Fruit fly (Drosophila melanogaster) whole organism, embryonic: Measurements from ENCODE around the gene CG3679.
A peak's percentile ranks its signal among the peaks of the same experiment; 100 is the strongest.

Source experiments
- Aef1 ChIP-seq: fragments of 200-800 bp; sonication (Bioruptor generic); IDR thresholded peaks from 3 replicates; pipeline ENCODE4 v1.3.6; 2022; ENCODE audit warnings: missing biosample characterization, missing genetic modification characterization
- Asciz ChIP-seq: fragments of 200-800 bp; sonication (Bioruptor generic); optimal IDR thresholded peaks from 2 replicates; lab custom pipeline; 2017; ENCODE audit warnings: missing biosample characterization, mild to moderate bottlenecking, missing genetic modification characterization, missing genetic modification reagents
- Bgb ChIP-seq: fragments of 200-800 bp; sonication (Bioruptor generic); IDR thresholded peaks from 2 replicates; pipeline ENCODE4 v1.3.6; 2022; ENCODE audit warnings: missing biosample characterization, missing genetic modification characterization; ENCODE audit not compliant: partially characterized antibody
- CG11696 ChIP-seq: fragments of 200-800 bp; sonication (Bioruptor generic); IDR thresholded peaks from 2 replicates; pipeline ENCODE4 v1.3.6; 2022; ENCODE audit warnings: missing biosample characterization, missing genetic modification characterization
- CG11723 ChIP-seq: fragments of 200-800 bp; sonication (Bioruptor generic); optimal IDR thresholded peaks from 2 replicates; lab custom pipeline; 2017; ENCODE audit warnings: missing biosample characterization, mild to moderate bottlenecking, missing genetic modification characterization
- CG12071 ChIP-seq: fragments of 200-800 bp; sonication (Bioruptor generic); optimal IDR thresholded peaks from 3 replicates; lab custom pipeline; 2018; ENCODE audit warnings: missing biosample characterization, mild to moderate bottlenecking, missing genetic modification characterization
- CG12104 ChIP-seq: fragments of 200-800 bp; sonication (Bioruptor generic); optimal IDR thresholded peaks from 3 replicates; lab custom pipeline; 2016; ENCODE audit warnings: missing biosample characterization, missing genetic modification characterization
- CG13894 ChIP-seq: fragments of 200-800 bp; sonication (Bioruptor generic); optimal IDR thresholded peaks from 3 replicates; lab custom pipeline; 2018; ENCODE audit warnings: missing biosample characterization, mild to moderate bottlenecking, missing genetic modification characterization, moderate library complexity
- CG15073 ChIP-seq: fragments of 200-800 bp; sonication (Bioruptor generic); optimal IDR thresholded peaks from 2 replicates; lab custom pipeline; 2016; ENCODE audit warnings: missing biosample characterization, missing genetic modification characterization
- CG1529 ChIP-seq: fragments of 200-800 bp; sonication (Bioruptor generic); optimal IDR thresholded peaks from 3 replicates; lab custom pipeline; 2018; ENCODE audit warnings: missing biosample characterization, missing genetic modification characterization
- CG15514 ChIP-seq: fragments of 200-800 bp; sonication (Bioruptor generic); optimal IDR thresholded peaks from 3 replicates; lab custom pipeline; 2017; ENCODE audit warnings: missing biosample characterization, missing genetic modification characterization, mild to moderate bottlenecking, moderate library complexity, missing genetic modification reagents
- CG15601 ChIP-seq: fragments of 200-800 bp; sonication (Bioruptor generic); optimal IDR thresholded peaks from 3 replicates; lab custom pipeline; 2019; ENCODE audit warnings: missing biosample characterization, mild to moderate bottlenecking, missing genetic modification characterization, moderate library complexity
- CG16779 ChIP-seq: fragments of 200-800 bp; sonication (Bioruptor generic); IDR thresholded peaks from 2 replicates; pipeline ENCODE4 v1.3.6; 2022; ENCODE audit warnings: missing biosample characterization, missing genetic modification characterization
- CG17359 ChIP-seq: fragments of 200-800 bp; sonication (Bioruptor generic); optimal IDR thresholded peaks from 3 replicates; lab custom pipeline; 2018; ENCODE audit warnings: missing biosample characterization, mild to moderate bottlenecking, missing genetic modification characterization, moderate library complexity
- CG2129 ChIP-seq: fragments of 200-800 bp; sonication (Bioruptor generic); IDR thresholded peaks from 2 replicates; pipeline ENCODE4 v1.3.6; 2022; ENCODE audit warnings: missing biosample characterization, missing genetic modification characterization; ENCODE audit not compliant: partially characterized antibody
- CG3281 ChIP-seq: fragments of 200-800 bp; sonication (Bioruptor generic); optimal IDR thresholded peaks from 3 replicates; lab custom pipeline; 2017; ENCODE audit warnings: missing biosample characterization, mild to moderate bottlenecking, missing genetic modification characterization
- CG3838 ChIP-seq: fragments of 200-800 bp; sonication (Bioruptor generic); optimal IDR thresholded peaks from 3 replicates; lab custom pipeline; 2016; ENCODE audit warnings: missing biosample characterization, missing genetic modification characterization
- CG3847 ChIP-seq: fragments of 200-800 bp; sonication (Bioruptor generic); IDR thresholded peaks from 2 replicates; pipeline ENCODE4 v1.3.6; 2022; ENCODE audit warnings: missing biosample characterization, missing genetic modification characterization
- CG4820 ChIP-seq: fragments of 200-800 bp; sonication (Bioruptor generic); optimal IDR thresholded peaks from 3 replicates; lab custom pipeline; 2016; ENCODE audit warnings: missing biosample characterization, missing genetic modification characterization
- CG5245 ChIP-seq: fragments of 200-800 bp; sonication (Bioruptor generic); optimal IDR thresholded peaks from 3 replicates; lab custom pipeline; 2016; ENCODE audit warnings: missing biosample characterization, missing genetic modification characterization
- CG6765 ChIP-seq: fragments of 200-800 bp; sonication (Bioruptor generic); optimal IDR thresholded peaks from 3 replicates; lab custom pipeline; 2017; ENCODE audit warnings: missing biosample characterization, mild to moderate bottlenecking, missing genetic modification characterization
- CHES-1-like ChIP-seq: fragments of 200-800 bp; sonication (Bioruptor generic); optimal IDR thresholded peaks from 2 replicates; lab custom pipeline; 2016; ENCODE audit warnings: missing biosample characterization, missing genetic modification characterization
- Camta ChIP-seq: fragments of 200-800 bp; sonication (Bioruptor generic); optimal IDR thresholded peaks from 2 replicates; lab custom pipeline; 2016; ENCODE audit warnings: missing biosample characterization, missing genetic modification characterization
- CoRest ChIP-seq: fragments of 200-800 bp; sonication (Bioruptor generic); optimal IDR thresholded peaks from 3 replicates; lab custom pipeline; 2018; ENCODE audit warnings: missing biosample characterization, mild to moderate bottlenecking, missing genetic modification characterization, moderate library complexity
- Doc3 ChIP-seq: fragments of 200-800 bp; sonication (Bioruptor generic); IDR thresholded peaks from 3 replicates; pipeline ENCODE4 v1.3.6; 2022; ENCODE audit warnings: missing biosample characterization, missing genetic modification characterization; ENCODE audit not compliant: partially characterized antibody
- Dref ChIP-seq: fragments of 200-800 bp; sonication (Bioruptor generic); IDR thresholded peaks from 2 replicates; pipeline ENCODE4 v1.3.6; 2022; ENCODE audit warnings: missing biosample characterization, missing genetic modification characterization
- E2f2 ChIP-seq: fragments of 200-800 bp; sonication (Bioruptor generic); IDR thresholded peaks from 2 replicates; pipeline ENCODE4 v1.3.6; 2022; ENCODE audit warnings: missing biosample characterization, missing genetic modification characterization
- Gsc ChIP-seq: fragments of 200-800 bp; sonication (Bioruptor generic); IDR thresholded peaks from 2 replicates; pipeline ENCODE4 v1.3.6; 2022; ENCODE audit warnings: missing biosample characterization, missing genetic modification characterization
- H2.0 ChIP-seq: fragments of 200-800 bp; sonication (Bioruptor generic); IDR thresholded peaks from 2 replicates; pipeline ENCODE4 v1.3.6; 2022; ENCODE audit warnings: missing biosample characterization, missing genetic modification characterization
- Hmx ChIP-seq: fragments of 200-800 bp; sonication (Bioruptor generic); optimal IDR thresholded peaks from 2 replicates; lab custom pipeline; 2016; ENCODE audit warnings: missing biosample characterization, missing genetic modification characterization
- Hsf ChIP-seq: fragments of 200-800 bp; sonication (Bioruptor generic); optimal IDR thresholded peaks from 3 replicates; lab custom pipeline; 2016; ENCODE audit warnings: missing biosample characterization, missing genetic modification characterization
- Jarid2 ChIP-seq: fragments of 200-800 bp; sonication (Bioruptor generic); optimal IDR thresholded peaks from 3 replicates; lab custom pipeline; 2017; ENCODE audit warnings: mild to moderate bottlenecking, missing biosample characterization, missing genetic modification reagents, missing genetic modification characterization
- Kr ChIP-seq: fragments of 200-800 bp; sonication (Bioruptor generic); optimal IDR thresholded peaks from 2 replicates; lab custom pipeline; 2017; ENCODE audit warnings: missing biosample characterization, mild to moderate bottlenecking, missing genetic modification characterization
- Lim3 ChIP-seq: fragments of 200-800 bp; sonication (Bioruptor generic); IDR thresholded peaks from 2 replicates; pipeline ENCODE4 v1.3.6; 2022; ENCODE audit warnings: missing biosample characterization, missing genetic modification characterization
- Opbp ChIP-seq: fragments of 200-800 bp; sonication (Bioruptor generic); IDR thresholded peaks from 3 replicates; pipeline ENCODE4 v1.3.6; 2022; ENCODE audit warnings: missing biosample characterization, missing genetic modification characterization; ENCODE audit not compliant: partially characterized antibody
- Sry-β ChIP-seq: fragments of 200-800 bp; sonication (Bioruptor generic); optimal IDR thresholded peaks from 2 replicates; lab custom pipeline; 2018; ENCODE audit warnings: missing biosample characterization, mild to moderate bottlenecking, missing genetic modification characterization, moderate library complexity
- Sry-δ ChIP-seq: fragments of 200-800 bp; sonication (Bioruptor generic); optimal IDR thresholded peaks from 2 replicates; lab custom pipeline; 2016; ENCODE audit warnings: missing biosample characterization, missing genetic modification characterization
- Xbp1 ChIP-seq: fragments of 200-800 bp; sonication (Bioruptor generic); optimal IDR thresholded peaks from 3 replicates; lab custom pipeline; 2016; ENCODE audit warnings: missing biosample characterization, mild to moderate bottlenecking, missing genetic modification characterization
- bbx ChIP-seq: fragments of 200-800 bp; sonication (Bioruptor generic); IDR thresholded peaks from 2 replicates; pipeline ENCODE4 v1.3.6; 2022; ENCODE audit warnings: missing biosample characterization, missing genetic modification characterization; ENCODE audit not compliant: partially characterized antibody
- bsh ChIP-seq, 2 experiments: fragments of 200-800 bp; sonication (Bioruptor generic); optimal IDR thresholded peaks; 2 replicates each; lab custom pipeline; 2017 to 2018; ENCODE audit warnings: mild to moderate bottlenecking in 2 of 2, missing biosample characterization in 2 of 2, missing genetic modification characterization in 2 of 2, moderate library complexity in 1 of 2
- corto ChIP-seq: fragments of 200-800 bp; sonication (Bioruptor generic); optimal IDR thresholded peaks from 2 replicates; lab custom pipeline; 2016; ENCODE audit warnings: missing biosample characterization, mild to moderate bottlenecking, missing genetic modification characterization, moderate library complexity
- danr ChIP-seq: fragments of 200-800 bp; sonication (Bioruptor generic); IDR thresholded peaks from 2 replicates; pipeline ENCODE4 v1.3.6; 2022; ENCODE audit warnings: missing biosample characterization, missing genetic modification characterization
- gsb-n ChIP-seq: fragments of 200-800 bp; sonication (Bioruptor generic); optimal IDR thresholded peaks from 3 replicates; lab custom pipeline; 2018; ENCODE audit warnings: missing biosample characterization, mild to moderate bottlenecking, missing genetic modification characterization
- ken ChIP-seq: fragments of 200-800 bp; sonication (Bioruptor generic); IDR thresholded peaks from 3 replicates; pipeline ENCODE4 v1.3.6; 2022; ENCODE audit warnings: missing biosample characterization, missing genetic modification characterization
- pan ChIP-seq, 4 experiments: fragments of >200 bp in 3 of 4; fragments of 200-800 bp in 1 of 4; sonication (Bioruptor generic) in 1 of 4; optimal IDR thresholded peaks in 3 of 4; IDR thresholded peaks in 1 of 4; 2 replicates each; pipeline versions ENCODE4 v1.3.6 to Lab custom; 2017 to 2022; ENCODE audit warnings: missing biosample characterization in 2 of 4, missing genetic modification characterization in 2 of 4, mixed read lengths in 1 of 4
- pita ChIP-seq: fragments of 200-800 bp; sonication (Bioruptor generic); optimal IDR thresholded peaks from 2 replicates; lab custom pipeline; 2017; ENCODE audit warnings: missing biosample characterization, mild to moderate bottlenecking, missing genetic modification characterization
- repo ChIP-seq: fragments of 200-800 bp; sonication (Bioruptor generic); optimal IDR thresholded peaks from 2 replicates; lab custom pipeline; 2016; ENCODE audit warnings: missing biosample characterization, missing genetic modification characterization
- vvl ChIP-seq: fragments of 200-800 bp; sonication (Bioruptor generic); IDR thresholded peaks from 2 replicates; pipeline ENCODE4 v1.3.6; 2022; ENCODE audit warnings: missing biosample characterization, missing genetic modification characterization
- wor ChIP-seq: fragments of 200-800 bp; sonication (Bioruptor generic); IDR thresholded peaks from 2 replicates; pipeline ENCODE4 v1.3.6; 2022; ENCODE audit warnings: missing biosample characterization, missing genetic modification characterization

The CG3679 gene

DNA sequence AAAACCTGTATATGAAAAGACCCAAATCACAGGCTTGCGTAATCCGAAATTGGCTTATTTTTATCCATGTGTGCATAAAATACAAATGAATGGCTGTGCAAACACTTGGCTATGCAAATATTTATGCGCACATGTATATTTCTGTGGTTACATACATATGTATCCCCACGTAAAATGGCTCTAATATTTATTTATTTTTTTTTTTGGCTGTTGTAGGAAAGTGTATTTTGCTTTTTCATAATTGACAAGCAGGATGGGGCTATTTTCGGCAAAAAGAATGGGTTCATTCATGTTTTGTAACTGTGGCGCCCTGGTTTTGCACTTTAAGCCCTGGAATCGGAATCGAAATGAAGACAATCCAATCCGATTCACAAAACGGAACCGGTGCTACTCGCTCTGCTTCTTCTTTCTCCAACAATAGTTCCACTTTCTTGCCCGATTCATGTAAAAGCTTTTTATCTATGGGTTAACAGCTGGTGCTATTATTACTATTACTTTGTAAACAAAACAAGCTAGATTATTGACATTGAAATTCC lies 31.5 kb downstream of the CG3679 start (continued):
- TF ChIP-seq CG15601 (tag; lab: Kevin White, UChicago) (peak; percentile 21), pan (optimal IDR thresholded peaks at IDR 0.05; lab: Kevin White, UChicago) (no peak), pan (GFP tag; optimal IDR thresholded peaks at IDR 0.05 in 1 of 2, IDR thresholded peaks at IDR 0.05 in 1 of 2) (peak in 1 of 2 experiments; percentile 83), Asciz (GFP tag; lab: Kevin White, UChicago) (peak; percentile 32), Lim3 (0 out of 2 replicates have a peak, but pooled peaks have one; percentile 15), CG1529 (GFP tag; lab: Kevin White, UChicago) (peak; percentile 31), Aef1 (GFP tag; lab: Robert Waterston, UW) (peak; percentile 78), CG3847 (GFP tag; lab: Robert Waterston, UW) (peak; percentile 65), CG12104 (GFP tag; lab: Kevin White, UChicago) (peak; percentile 73), ken (GFP tag; lab: Robert Waterston, UW) (peak; percentile 57; the same call in 1 of the 3 replicates), Doc3 (GFP tag; lab: Robert Waterston, UW) (no peak), CoRest (tag; lab: Kevin White, UChicago) (peak; percentile 73), wor (GFP tag; lab: Robert Waterston, UW) (peak; percentile 51; the same call in 1 of the 2 replicates), Dref (peak; percentile 37), CG15073 (GFP tag; lab: Kevin White, UChicago) (no peak), Sry-δ (GFP tag; lab: Kevin White, UChicago) (peak; percentile 44), Camta (GFP tag; lab: Kevin White, UChicago) (peak; percentile 53), CG11723 (peak; percentile 62), Kr (no peak), CG4820 (peak; percentile 56), CG6765 (GFP tag; lab: Kevin White, UChicago) (peak; percentile 74), CG2129 (GFP tag; lab: Robert Waterston, UW) (no peak), corto (GFP tag; lab: Kevin White, UChicago) (no peak), repo (GFP tag; lab: Kevin White, UChicago) (peak; percentile 44), Jarid2 (GFP tag; lab: Kevin White, UChicago) (no peak), CG3838 (peak; percentile 30), H2.0 (GFP tag; lab: Robert Waterston, UW) (peak; percentile 61), CG13894 (tag; lab: Kevin White, UChicago) (peak; percentile 78), gsb-n (tag; lab: Kevin White, UChicago) (no peak), E2f2 (GFP tag; lab: Robert Waterston, UW) (peak; percentile 58), vvl (GFP tag; lab: Robert Waterston, UW) (peak; percentile 90), Xbp1 (peak; percentile 79), CG3281 (GFP tag; lab: Kevin White, UChicago) (peak; percentile 76), Bgb (no peak), Gsc (no peak), bsh (GFP tag; optimal IDR thresholded peaks at IDR 0.05; lab: Kevin White, UChicago) (peak; percentile 37 to 62), CG12071 (GFP tag; lab: Kevin White, UChicago) (peak; percentile 64), CG17359 (peak; percentile 77), CG5245 (GFP tag; lab: Kevin White, UChicago) (peak; percentile 38), CG15514 (GFP tag; lab: Kevin White, UChicago) (peak; percentile 99), Opbp (no peak), CHES-1-like (GFP tag; lab: Kevin White, UChicago) (peak; percentile 73), pita (GFP tag; lab: Kevin White, UChicago) (no peak), CG16779 (GFP tag; lab: Robert Waterston, UW) (peak; percentile 73), danr (0 out of 2 replicates have a peak, but pooled peaks have one; percentile 42), Hmx (GFP tag; lab: Kevin White, UChicago) (peak; percentile 65), bbx (no peak), CG11696 (GFP tag; lab: Robert Waterston, UW) (peak; percentile 64; the same call in 1 of the 2 replicates), Hsf (peak; percentile 76), Sry-β (GFP tag; lab: Kevin White, UChicago) (no peak)
